Fruit fly (Drosophila melanogaster) ovary, adult (tissue): Measurements from ENCODE around the gene CG33296.

Experiments used
- CG17801 ChIP-seq: fragments of 200-800 bp; optimal IDR thresholded peaks from 2 replicates; lab custom pipeline; 2019; ENCODE audit warnings: missing biosample characterization, mild to moderate bottlenecking, missing genetic modification characterization, moderate library complexity; ENCODE audit not compliant: partially characterized antibody

Gene CG33296

DNA sequence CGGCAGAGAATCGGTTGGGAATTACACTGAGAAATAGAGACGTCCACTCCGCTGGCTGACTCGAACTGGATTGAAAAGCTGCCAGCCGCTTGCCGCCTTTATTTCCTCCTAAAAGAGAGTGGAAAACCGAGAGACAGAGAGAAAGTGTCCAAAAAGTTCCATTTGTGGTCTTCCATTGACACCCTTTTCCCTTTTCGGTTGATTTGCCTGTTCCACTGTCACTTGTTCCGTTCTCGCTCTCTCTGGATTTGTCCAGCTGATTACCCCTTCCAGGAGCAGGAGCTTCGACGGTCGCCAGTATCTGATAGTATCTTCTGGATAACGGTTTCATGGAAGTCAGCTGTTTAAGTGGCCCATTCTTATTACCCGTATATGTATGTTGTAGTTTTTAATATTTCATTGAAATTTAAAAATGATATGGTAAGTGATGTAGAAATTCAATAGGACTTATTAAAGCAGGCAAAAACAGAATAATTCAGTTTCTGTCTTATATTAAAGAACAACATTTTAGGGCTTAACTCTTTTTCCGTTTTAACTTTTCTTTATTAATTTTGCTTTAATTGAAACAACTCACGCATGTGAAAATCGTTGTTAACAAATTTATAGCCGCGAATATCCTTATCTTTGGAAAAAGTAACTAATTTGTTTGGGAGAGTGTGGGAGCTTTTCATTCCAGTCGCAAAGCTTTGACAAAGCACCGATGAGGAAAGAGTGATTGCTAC is 41.3 kb downstream of the CG33296 start, which contains the start of gene Slob:
Gene Slob (minus strand): TSS at position 51 of the 722 bp plus-strand sequence.
- no peak for TF ChIP-seq CG17801 (GFP tag; lab: Kevin White, UChicago)

DNA sequence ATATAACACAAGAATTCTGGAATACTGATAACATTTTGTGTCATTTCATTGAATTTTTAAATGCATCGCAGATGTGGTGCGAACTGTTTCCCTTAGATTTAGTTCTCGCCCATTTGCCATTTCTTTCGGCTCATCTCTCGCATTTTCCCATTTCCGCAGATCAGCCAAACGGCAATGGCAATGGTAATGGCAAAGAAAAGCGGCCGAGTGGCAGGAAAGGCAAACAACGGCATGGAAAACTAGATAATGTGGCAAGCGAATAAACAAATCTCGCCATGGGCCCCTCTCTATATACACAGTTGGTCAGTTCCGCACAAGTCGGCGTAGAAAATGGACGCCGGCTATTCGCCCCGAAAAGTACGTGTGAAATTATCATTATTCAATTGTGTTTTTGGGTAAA is 50.7 kb downstream of the CG33296 start, which contains the start of gene Myo28B1:
Gene Myo28B1 (plus strand): TSS at position 301 of the 400 bp plus-strand sequence.
- no peak for TF ChIP-seq CG17801 (GFP tag; lab: Kevin White, UChicago)
